Worm (Caenorhabditis elegans) whole organism, L1 larva: ENCODE data around the gene H40L08.3.

ENCODE experiments used
- C04F5.9 ChIP-seq: sonication (generic microtip); optimal IDR thresholded peaks from 2 replicates; lab custom pipeline; 2016; ENCODE audit warnings: missing genetic modification characterization, missing compliant biosample characterization
- C16A3.4 ChIP-seq: fragments of 150-350 bp; optimal IDR thresholded peaks from 2 replicates; lab custom pipeline; 2014; ENCODE audit warnings: missing biosample characterization, missing genetic modification characterization
- C34B4.2 ChIP-seq: sonication (generic microtip); optimal IDR thresholded peaks from 2 replicates; lab custom pipeline; 2017; ENCODE audit warnings: mild to moderate bottlenecking, missing genetic modification characterization, missing compliant biosample characterization
- Y116A8C.19 ChIP-seq: sonication (generic microtip); optimal IDR thresholded peaks from 2 replicates; lab custom pipeline; 2016; ENCODE audit warnings: missing compliant biosample characterization, missing genetic modification characterization, borderline replicate concordance
- aha-1 ChIP-seq: fragments of 150-350 bp; optimal IDR thresholded peaks from 2 replicates; lab custom pipeline; 2014; ENCODE audit warnings: missing biosample characterization, missing genetic modification characterization
- aly-2 ChIP-seq: fragments of 150-350 bp; optimal IDR thresholded peaks from 2 replicates; lab custom pipeline; 2014; ENCODE audit warnings: missing biosample characterization, missing genetic modification characterization
- ceh-63 ChIP-seq: fragments of 200-800 bp; sonication (Bioruptor generic); optimal IDR thresholded peaks from 2 replicates; lab custom pipeline; 2018; ENCODE audit warnings: mild to moderate bottlenecking, missing genetic modification characterization, missing compliant biosample characterization
- ceh-88 ChIP-seq: fragments of 200-800 bp; sonication (Bioruptor generic); IDR thresholded peaks from 2 replicates; pipeline ENCODE4 v1.3.6; 2022; ENCODE audit warnings: missing genetic modification characterization, missing compliant biosample characterization
- ceh-90 ChIP-seq: sonication (generic microtip); optimal IDR thresholded peaks from 2 replicates; lab custom pipeline; 2016; ENCODE audit warnings: missing genetic modification characterization, missing compliant biosample characterization
- ces-1 ChIP-seq: fragments of 150-350 bp; optimal IDR thresholded peaks from 2 replicates; lab custom pipeline; 2014; ENCODE audit warnings: missing biosample characterization, missing genetic modification reagents, missing genetic modification characterization
- dpl-1 ChIP-seq, 3 experiments: fragments of 150-350 bp in 2 of 3; sonication (generic microtip) in 1 of 3; optimal IDR thresholded peaks; 2 replicates each; lab custom pipeline; 2014 to 2017; ENCODE audit warnings: missing biosample characterization in 3 of 3, missing genetic modification characterization in 3 of 3, missing genetic modification reagents in 3 of 3
- dsc-1 ChIP-seq: sonication (generic microtip); optimal IDR thresholded peaks from 2 replicates; lab custom pipeline; 2016; ENCODE audit warnings: mild to moderate bottlenecking, missing genetic modification characterization, missing compliant biosample characterization
- efl-1 ChIP-seq, 4 experiments: fragments of 150-350 bp; optimal IDR thresholded peaks in 3 of 4; peaks in 1 of 4; 1 replicate in 1 of 4; 2 replicates in 3 of 4; lab custom pipeline; 2014; ENCODE audit warnings: missing biosample characterization in 2 of 4, missing genetic modification characterization in 2 of 4, missing genetic modification reagents in 2 of 4
- efl-3 ChIP-seq: fragments of 200-800 bp; sonication (Bioruptor generic); optimal IDR thresholded peaks from 2 replicates; lab custom pipeline; 2018; ENCODE audit warnings: mild to moderate bottlenecking, missing genetic modification characterization, missing compliant biosample characterization
- fkh-10 ChIP-seq: sonication (generic microtip); optimal IDR thresholded peaks from 2 replicates; lab custom pipeline; 2017; ENCODE audit warnings: missing biosample characterization, missing genetic modification reagents, missing genetic modification characterization
- hlh-4 ChIP-seq: sonication (generic microtip); optimal IDR thresholded peaks from 2 replicates; lab custom pipeline; 2016; ENCODE audit warnings: mild to moderate bottlenecking, missing genetic modification characterization, missing compliant biosample characterization
- hpl-2 ChIP-seq: fragments of 150-350 bp; optimal IDR thresholded peaks from 2 replicates; lab custom pipeline; 2014; ENCODE audit warnings: missing biosample characterization, missing genetic modification reagents, missing genetic modification characterization
- irx-1 ChIP-seq: sonication (generic microtip); optimal IDR thresholded peaks from 2 replicates; lab custom pipeline; 2016; ENCODE audit warnings: missing genetic modification characterization, missing compliant biosample characterization
- isw-1 ChIP-seq: fragments of 200-800 bp; sonication (Bioruptor generic); IDR thresholded peaks from 2 replicates; pipeline ENCODE4 v1.3.6; 2022; ENCODE audit warnings: missing genetic modification characterization, missing compliant biosample characterization
- lin-14 ChIP-seq: fragments of 200-800 bp; sonication (Bioruptor generic); optimal IDR thresholded peaks from 2 replicates; lab custom pipeline; 2018; ENCODE audit warnings: mild to moderate bottlenecking, missing genetic modification characterization, moderate library complexity, missing compliant biosample characterization
- lin-15B ChIP-seq: fragments of 150-350 bp; sonication (generic microtip); optimal IDR thresholded peaks from 3 replicates; lab custom pipeline; 2014; ENCODE audit warnings: missing biosample characterization, missing genetic modification characterization
- lin-35 ChIP-seq, 2 experiments: fragments of 150-350 bp; optimal IDR thresholded peaks; 2 replicates each; lab custom pipeline; 2014; ENCODE audit warnings: missing biosample characterization in 2 of 2, missing genetic modification characterization in 2 of 2, missing genetic modification reagents in 2 of 2
- lin-39 ChIP-seq: fragments of 150-350 bp; optimal IDR thresholded peaks from 2 replicates; lab custom pipeline; 2014; ENCODE audit warnings: missing biosample characterization, missing genetic modification reagents, missing genetic modification characterization
- mab-9 ChIP-seq: fragments of 200-800 bp; sonication (Bioruptor generic); IDR thresholded peaks from 2 replicates; pipeline ENCODE4 v1.3.6; 2022; ENCODE audit warnings: missing genetic modification reagents, missing genetic modification characterization, missing compliant biosample characterization
- mdl-1 ChIP-seq, 2 experiments: fragments of 150-350 bp; optimal IDR thresholded peaks; 2 replicates each; lab custom pipeline; 2014 to 2017; ENCODE audit warnings: missing biosample characterization in 2 of 2, missing genetic modification characterization in 2 of 2, inconsistent platforms in 1 of 2
- mef-2 ChIP-seq: fragments of 150-350 bp; optimal IDR thresholded peaks from 2 replicates; lab custom pipeline; 2014; ENCODE audit warnings: missing biosample characterization, missing genetic modification characterization
- mep-1 ChIP-seq: fragments of 150-350 bp; optimal IDR thresholded peaks from 2 replicates; lab custom pipeline; 2014; ENCODE audit warnings: missing biosample characterization, missing genetic modification characterization
- nhr-11 ChIP-seq: fragments of 150-350 bp; optimal IDR thresholded peaks from 2 replicates; lab custom pipeline; 2014; ENCODE audit warnings: missing biosample characterization, missing genetic modification characterization
- nhr-28 ChIP-seq: fragments of 150-350 bp; optimal IDR thresholded peaks from 2 replicates; lab custom pipeline; 2014; ENCODE audit warnings: missing biosample characterization, missing genetic modification characterization
- nhr-71 ChIP-seq: sonication (generic microtip); optimal IDR thresholded peaks from 2 replicates; lab custom pipeline; 2016; ENCODE audit warnings: mild to moderate bottlenecking, missing genetic modification characterization, moderate library complexity, missing compliant biosample characterization
- nhr-85 ChIP-seq: sonication (generic microtip); peaks from one replicate; lab custom pipeline; 2016; ENCODE audit warnings: missing genetic modification characterization, inconsistent platforms, missing compliant biosample characterization
- nhr-90 ChIP-seq: sonication (generic microtip); optimal IDR thresholded peaks from 2 replicates; lab custom pipeline; 2016; ENCODE audit warnings: mild to moderate bottlenecking, missing genetic modification characterization, missing compliant biosample characterization; ENCODE audit not compliant: poor library complexity
- pag-3 ChIP-seq: sonication (generic microtip); optimal IDR thresholded peaks from 2 replicates; lab custom pipeline; 2017; ENCODE audit warnings: missing genetic modification characterization, mild to moderate bottlenecking, missing compliant biosample characterization, antibody characterized with exemption, borderline replicate concordance; ENCODE audit not compliant: insufficient read depth
- pax-3 ChIP-seq: fragments of 200-800 bp; sonication (Bioruptor generic); optimal IDR thresholded peaks from 2 replicates; lab custom pipeline; 2018; ENCODE audit warnings: mild to moderate bottlenecking, missing genetic modification characterization, moderate library complexity, missing compliant biosample characterization
- pqm-1 ChIP-seq: sonication (generic microtip); optimal IDR thresholded peaks from 3 replicates; lab custom pipeline; 2017; ENCODE audit warnings: missing biosample characterization, missing genetic modification characterization
- rnt-1 ChIP-seq: sonication (generic microtip); optimal IDR thresholded peaks from 2 replicates; lab custom pipeline; 2016; ENCODE audit warnings: mild to moderate bottlenecking, missing genetic modification characterization, moderate library complexity, missing compliant biosample characterization
- skn-1 ChIP-seq: fragments of 150-350 bp; optimal IDR thresholded peaks from 2 replicates; lab custom pipeline; 2014; ENCODE audit warnings: missing biosample characterization, missing genetic modification characterization
- snu-23 ChIP-seq: sonication (generic microtip); optimal IDR thresholded peaks from 2 replicates; lab custom pipeline; 2016; ENCODE audit warnings: missing genetic modification characterization, missing compliant biosample characterization
- sup-37 ChIP-seq: fragments of 200-800 bp; sonication (Bioruptor generic); optimal IDR thresholded peaks from 2 replicates; lab custom pipeline; 2018; ENCODE audit warnings: mild to moderate bottlenecking, missing genetic modification characterization, missing compliant biosample characterization
- unc-86 ChIP-seq: sonication (generic microtip); optimal IDR thresholded peaks from 2 replicates; lab custom pipeline; 2016; ENCODE audit warnings: missing genetic modification characterization, missing compliant biosample characterization
- unc-98 ChIP-seq: fragments of 200-800 bp; sonication (Bioruptor generic); IDR thresholded peaks from 2 replicates; pipeline ENCODE4 v1.3.6; 2022; ENCODE audit warnings: missing genetic modification characterization, missing compliant biosample characterization
- vab-15 ChIP-seq: sonication (generic microtip); optimal IDR thresholded peaks from 2 replicates; lab custom pipeline; 2017; ENCODE audit warnings: missing genotype, mild to moderate bottlenecking, missing genetic modification characterization, missing compliant biosample characterization
- zag-1 ChIP-seq: fragments of 150-350 bp; optimal IDR thresholded peaks from 2 replicates; lab custom pipeline; 2014; ENCODE audit warnings: missing biosample characterization, missing genetic modification characterization
- zip-4 ChIP-seq: fragments of 200-800 bp; sonication (Bioruptor generic); optimal IDR thresholded peaks from 2 replicates; lab custom pipeline; 2018; ENCODE audit warnings: mild to moderate bottlenecking, missing genetic modification characterization, moderate library complexity, missing compliant biosample characterization

H40L08.3 gene

ce11 chrX:15120545-15120944 lies 44.7 kb upstream of the H40L08.3 start:
- TF ChIP-seq nhr-71 = no peak
- TF ChIP-seq unc-98 (GFP tag; lab: Robert Waterston, UW) = no peak
- no peak for TF ChIP-seq skn-1 (tag; lab: Kevin White, UChicago)
- no peak for TF ChIP-seq snu-23
- TF ChIP-seq mef-2 (tag; lab: Kevin White, UChicago) = no peak
- no peak for TF ChIP-seq lin-14 (GFP tag; lab: Kevin White, UChicago)
- no peak for TF ChIP-seq aly-2 (tag; lab: Kevin White, UChicago)
- TF ChIP-seq pax-3 (tag; lab: Kevin White, UChicago) = no peak
- no peak for TF ChIP-seq zag-1 (tag; lab: Kevin White, UChicago)
- no peak for TF ChIP-seq efl-3 (GFP tag; lab: Kevin White, UChicago)
- TF ChIP-seq rnt-1 (tag; lab: Kevin White, UChicago) = no peak
- TF ChIP-seq hpl-2 (GFP tag; lab: Kevin White, UChicago) = no peak
- no peak for TF ChIP-seq lin-15B (tag; lab: Kevin White, UChicago)
- TF ChIP-seq aha-1 (tag; lab: Kevin White, UChicago) = no peak
- TF ChIP-seq nhr-11 (tag; lab: Kevin White, UChicago) = no peak
- no peak for TF ChIP-seq zip-4
- no peak for TF ChIP-seq nhr-28 (tag; lab: Kevin White, UChicago)
- no peak for TF ChIP-seq dsc-1 (tag; lab: Kevin White, UChicago)
- TF ChIP-seq hlh-4 = no peak
- TF ChIP-seq pag-3 (tag; lab: Kevin White, UChicago) = no peak

- no peak for TF ChIP-seq Y116A8C.19 (tag; lab: Kevin White, UChicago)
- TF ChIP-seq C16A3.4 (tag; lab: Kevin White, UChicago) = no peak
- TF ChIP-seq vab-15 (tag; lab: Kevin White, UChicago) = no peak
- no peak for TF ChIP-seq mep-1 (tag; lab: Kevin White, UChicago)
- TF ChIP-seq aly-2 (tag; lab: Kevin White, UChicago) = no peak
- TF ChIP-seq mdl-1 (tag; optimal IDR thresholded peaks at IDR 0.05; lab: Kevin White, UChicago) = no peak
- no peak for TF ChIP-seq ceh-88
- TF ChIP-seq fkh-10 = no peak
- no peak for TF ChIP-seq nhr-85 (tag; lab: Kevin White, UChicago)
- no peak for TF ChIP-seq efl-1 (optimal IDR thresholded peaks at IDR 0.05; lab: Kevin White, UChicago)
- TF ChIP-seq efl-1 (GFP tag; optimal IDR thresholded peaks at IDR 0.05 in 1 of 2; lab: Kevin White, UChicago) = no peak
- no peak for TF ChIP-seq mab-9 (GFP tag; lab: Robert Waterston, UW)
- no peak for TF ChIP-seq dsc-1 (tag; lab: Kevin White, UChicago)
- no peak for TF ChIP-seq lin-35 (GFP tag; optimal IDR thresholded peaks at IDR 0.05; lab: Kevin White, UChicago)
- TF ChIP-seq lin-14 (GFP tag; lab: Kevin White, UChicago) = no peak
- no peak for TF ChIP-seq ces-1
- no peak for TF ChIP-seq nhr-90
- TF ChIP-seq unc-86 (tag; lab: Kevin White, UChicago) = no peak
- TF ChIP-seq C34B4.2 (tag; lab: Kevin White, UChicago) = no peak
- TF ChIP-seq C04F5.9 (tag; lab: Kevin White, UChicago) = no peak
Observed at ce11 chrX:15116514-15116913, 40.6 kb upstream of the H40L08.3 start, which contains the start of gene R07D5.2. Gene R07D5.2, minus strand, starts transcription at chrX:15116614.

- TF ChIP-seq irx-1 (tag; lab: Kevin White, UChicago) (no peak), lin-39 (tag; lab: Kevin White, UChicago) (no peak), lin-35 (GFP tag; optimal IDR thresholded peaks at IDR 0.05; lab: Kevin White, UChicago) (no peak), ceh-63 (GFP tag; lab: Kevin White, UChicago) (no peak), fkh-10 (no peak), lin-14 (GFP tag; lab: Kevin White, UChicago) (no peak), snu-23 (no peak), hlh-4 (no peak), isw-1 (GFP tag; lab: Robert Waterston, UW) (no peak), dsc-1 (tag; lab: Kevin White, UChicago) (no peak), nhr-85 (tag; lab: Kevin White, UChicago) (no peak), Y116A8C.19 (tag; lab: Kevin White, UChicago) (no peak), lin-15B (tag; lab: Kevin White, UChicago) (no peak), pqm-1 (tag; lab: Kevin White, UChicago) (no peak), ceh-90 (tag; lab: Kevin White, UChicago) (no peak), sup-37 (no peak), dpl-1 (GFP tag; optimal IDR thresholded peaks at IDR 0.05; lab: Kevin White, UChicago) (no peak), C04F5.9 (tag; lab: Kevin White, UChicago) (no peak)
Observed at ce11 chrX:15115748-15116147, 39.9 kb upstream of the H40L08.3 start.
